Worm (Caenorhabditis elegans) whole organism, mixed stage, embryonic: ENCODE results near the gene K06B4.4.

ENCODE experiments used
- ces-1 ChIP-seq: fragments of 150-350 bp; optimal IDR thresholded peaks from 2 replicates; lab custom pipeline; 2014; ENCODE audit warnings: missing biosample characterization, missing genetic modification reagents, missing genetic modification characterization
- mep-1 ChIP-seq: fragments of 150-350 bp; optimal IDR thresholded peaks from 2 replicates; lab custom pipeline; 2017; ENCODE audit warnings: missing biosample characterization, missing genetic modification reagents, missing genetic modification characterization, inconsistent platforms
- nhr-76 ChIP-seq: sonication (generic microtip); optimal IDR thresholded peaks from 2 replicates; lab custom pipeline; 2017; ENCODE audit warnings: missing biosample characterization, missing genetic modification characterization
- snpc-4 ChIP-seq: fragments of 150-350 bp; optimal IDR thresholded peaks from 2 replicates; lab custom pipeline; 2014; ENCODE audit warnings: missing biosample characterization, missing genetic modification characterization

ce11 chrV:15650167-15650566, 18.8 kb upstream of the K06B4.4 start, which contains the start of gene sru-42:
- no peak for TF ChIP-seq snpc-4 (tag; lab: Kevin White, UChicago)
- no peak for TF ChIP-seq nhr-76 (tag; lab: Kevin White, UChicago)
- TF ChIP-seq mep-1 = no peak
- no peak for TF ChIP-seq ces-1 (GFP tag; lab: Kevin White, UChicago)
